Fruit fly (Drosophila melanogaster) whole organism: ENCODE data around the gene klar.

Source experiments
- CG8478 ChIP-seq: fragments of >200 bp; optimal IDR thresholded peaks from 2 replicates; lab custom pipeline; 2018; ENCODE audit warnings: inconsistent platforms
- Dll ChIP-seq: fragments of >200 bp; optimal IDR thresholded peaks from 2 replicates; lab custom pipeline; 2017
- EcR ChIP-seq, 2 experiments: fragments of >200 bp; optimal IDR thresholded peaks; 2 replicates each; lab custom pipeline; 2017; ENCODE audit warnings: missing biosample characterization in 2 of 2, missing genetic modification characterization in 2 of 2, missing genetic modification reagents in 2 of 2
- pan ChIP-seq: fragments of >200 bp; optimal IDR thresholded peaks from 2 replicates; lab custom pipeline; 2017
- psq ChIP-seq: fragments of >200 bp; optimal IDR thresholded peaks from 2 replicates; lab custom pipeline; 2017

DNA sequence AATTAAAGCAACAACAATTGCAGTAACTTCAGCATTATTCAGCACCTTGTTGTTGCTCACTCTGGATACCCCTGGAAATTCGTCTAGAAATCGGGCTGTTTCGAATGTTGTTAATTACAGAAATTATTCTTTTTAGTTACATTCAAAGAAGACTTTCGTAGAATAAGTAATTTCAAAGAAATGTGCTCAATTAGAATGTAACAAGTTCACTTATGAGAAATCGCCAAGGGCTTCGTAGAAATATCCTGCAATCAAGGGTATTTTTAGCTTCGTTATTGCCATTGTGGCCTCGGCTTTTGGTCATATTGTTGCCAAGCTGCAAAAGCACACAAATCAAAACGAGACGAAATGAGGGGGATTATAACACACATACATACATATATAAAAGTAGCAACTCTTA lies 23.5 kb upstream of the klar start:
- TF ChIP-seq Dll: no peak
- no peak for TF ChIP-seq EcR (GFP tag; optimal IDR thresholded peaks at IDR 0.05; lab: Kevin White, UChicago)
- TF ChIP-seq psq (lab: Kevin White, UChicago): no peak
- no peak for TF ChIP-seq CG8478 (lab: Kevin White, UChicago)
- TF ChIP-seq pan (lab: Kevin White, UChicago): no peak
